Worm (Caenorhabditis elegans): ENCODE measurements around the gene srx-74.

Gene srx-74

DNA sequence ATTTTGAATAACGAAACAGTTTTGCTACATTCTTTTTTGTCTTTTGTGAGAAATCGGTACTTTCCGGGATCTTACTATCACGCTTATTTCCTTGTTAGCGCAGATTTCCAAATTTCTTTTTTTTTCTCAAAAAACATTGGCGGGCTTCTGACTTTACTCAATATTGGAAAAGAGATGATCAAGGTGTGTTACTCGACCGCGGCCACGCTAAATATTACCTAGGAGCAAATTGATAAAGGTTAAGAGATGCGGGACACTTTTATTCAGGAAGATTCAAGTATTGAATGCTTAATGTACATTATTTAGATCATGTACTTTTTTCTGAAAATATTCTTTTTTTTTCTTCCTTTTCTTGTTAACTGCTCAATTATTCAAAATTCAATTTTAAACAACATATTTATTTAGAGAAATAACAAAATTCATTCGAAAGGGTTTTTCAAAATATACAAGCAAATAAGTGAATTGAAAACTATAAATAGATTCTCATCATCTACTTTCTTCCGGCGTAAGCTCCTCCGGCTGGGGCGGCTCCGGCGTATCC lies 15.0 kb downstream of the srx-74 start:
- TF ChIP-seq nhr-237 (tag; optimal IDR thresholded peaks at IDR 0.05) (peak; percentile 55), unc-120 (tag; optimal IDR thresholded peaks at IDR 0.05; ENCODE audit: poor library complexity, severe bottlenecking) (no peak)

DNA sequence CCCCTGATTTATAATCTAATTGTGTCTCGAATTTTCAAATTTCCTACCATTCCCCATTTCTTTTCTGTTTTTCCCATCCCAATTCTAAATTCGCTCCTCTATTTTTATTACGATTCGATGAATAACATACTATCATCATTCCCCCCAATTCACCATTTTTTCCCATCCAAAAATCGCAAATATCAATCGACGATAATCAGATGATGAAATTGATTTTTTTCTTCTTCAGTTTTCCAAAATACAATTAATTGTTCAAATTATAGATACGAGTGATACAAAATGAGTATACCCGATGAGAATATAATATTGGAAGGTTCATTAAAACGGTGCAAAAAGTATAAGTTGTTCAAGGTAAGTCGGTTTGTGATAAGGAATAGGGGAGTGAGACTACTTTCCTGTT lies 19.6 kb downstream of the srx-74 start, which contains the start of gene soc-1:
Gene soc-1 (plus strand): TSS at position 262 of the 400 bp plus-strand sequence.
- TF ChIP-seq lin-13 (tag; optimal IDR thresholded peaks at IDR 0.05) (no peak), cnd-1 (tag; optimal IDR thresholded peaks at IDR 0.05) (no peak), ceh-43 (GFP tag; optimal IDR thresholded peaks at IDR 0.05) (no peak), snpc-4 (tag; optimal IDR thresholded peaks at IDR 0.05) (no peak), elt-1 (tag; optimal IDR thresholded peaks at IDR 0.05; ENCODE audit: borderline replicate concordance, insufficient read depth) (no peak), nhr-237 (tag; optimal IDR thresholded peaks at IDR 0.05) (no peak)

DNA sequence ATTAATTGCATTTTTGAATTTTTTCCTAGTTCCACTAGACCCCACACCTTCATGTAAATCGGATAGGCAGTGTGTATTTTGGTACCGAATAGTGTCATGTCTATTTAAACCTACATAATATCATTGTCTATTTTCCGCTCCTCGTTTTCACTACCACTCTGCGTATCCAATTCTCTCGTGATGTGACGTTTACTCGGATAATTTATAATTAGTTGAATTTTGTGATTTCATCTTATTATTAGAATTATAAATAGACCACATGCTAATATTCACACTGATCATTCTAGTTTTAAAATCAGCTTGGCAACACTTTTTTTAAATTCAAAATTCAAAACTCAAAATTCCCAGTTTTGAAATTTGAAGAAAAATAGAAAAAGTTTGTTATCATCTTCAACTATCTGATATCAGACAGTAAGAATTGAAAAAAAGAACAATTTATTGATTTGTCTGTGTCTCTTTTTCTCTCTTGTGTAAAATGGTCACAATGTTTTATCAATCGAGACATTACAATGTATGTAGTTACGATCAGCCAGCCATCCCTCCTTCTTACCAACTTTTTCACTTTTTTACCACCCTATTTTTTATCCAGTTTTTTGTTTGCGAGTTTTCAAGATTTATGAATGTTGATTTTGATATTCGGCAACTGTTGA lies 21.7 kb downstream of the srx-74 start:
- TF ChIP-seq zip-8 (tag; optimal IDR thresholded peaks at IDR 0.05) = no peak
- no peak for TF ChIP-seq unc-62 (GFP tag; optimal IDR thresholded peaks at IDR 0.05)
- no peak for TF ChIP-seq nhr-28 (tag; optimal IDR thresholded peaks at IDR 0.05)
- no peak for TF ChIP-seq M03D4.4 (tag; optimal IDR thresholded peaks at IDR 0.05)
- TF ChIP-seq sptf-1 (tag; optimal IDR thresholded peaks at IDR 0.05) = no peak
- no peak for TF ChIP-seq elt-1 (tag; optimal IDR thresholded peaks at IDR 0.05; ENCODE audit: borderline replicate concordance, insufficient read depth)
- no peak for TF ChIP-seq mls-2 (tag; optimal IDR thresholded peaks at IDR 0.05)
- no peak for TF ChIP-seq nhr-2 (tag; optimal IDR thresholded peaks at IDR 0.05)
- TF ChIP-seq cnd-1 (tag; optimal IDR thresholded peaks at IDR 0.05) = no peak
- no peak for TF ChIP-seq ceh-43 (GFP tag; optimal IDR thresholded peaks at IDR 0.05)
- TF ChIP-seq ceh-39 (tag; optimal IDR thresholded peaks at IDR 0.05) = no peak
- TF ChIP-seq ztf-11 (tag; optimal IDR thresholded peaks at IDR 0.05) = no peak

DNA sequence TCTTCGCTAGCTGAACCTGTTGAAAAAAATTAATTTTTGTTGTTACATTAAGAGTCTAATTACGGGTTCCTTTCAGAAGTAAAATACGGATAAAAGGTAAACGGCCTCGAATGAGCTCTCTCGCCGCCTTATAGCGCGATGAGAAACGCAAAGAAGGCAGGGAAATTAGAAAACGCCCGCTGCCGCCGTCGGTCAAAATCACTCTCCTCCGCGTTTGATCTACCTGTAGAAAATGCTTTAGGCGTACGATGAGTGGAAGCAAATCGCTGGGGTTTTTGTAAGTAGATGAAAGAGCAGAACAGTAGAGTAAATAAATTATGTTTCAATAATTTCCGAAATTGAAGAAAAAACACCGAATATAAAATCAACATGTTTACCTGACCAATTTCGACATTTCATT lies 25.1 kb downstream of the srx-74 start:
- TF ChIP-seq unc-39 (tag; optimal IDR thresholded peaks at IDR 0.05) (no peak), zip-8 (tag; optimal IDR thresholded peaks at IDR 0.05) (no peak), nhr-76 (tag; optimal IDR thresholded peaks at IDR 0.05) (no peak), elt-1 (tag; optimal IDR thresholded peaks at IDR 0.05; ENCODE audit: borderline replicate concordance, insufficient read depth) (no peak), M03D4.4 (tag; optimal IDR thresholded peaks at IDR 0.05) (no peak), ces-1 (GFP tag; optimal IDR thresholded peaks at IDR 0.05) (no peak), nhr-237 (tag; optimal IDR thresholded peaks at IDR 0.05) (no peak), mep-1 (tag; optimal IDR thresholded peaks at IDR 0.05) (no peak), lsy-2 (tag; optimal IDR thresholded peaks at IDR 0.05) (no peak), unc-120 (tag; optimal IDR thresholded peaks at IDR 0.05; ENCODE audit: poor library complexity, severe bottlenecking) (no peak)

DNA sequence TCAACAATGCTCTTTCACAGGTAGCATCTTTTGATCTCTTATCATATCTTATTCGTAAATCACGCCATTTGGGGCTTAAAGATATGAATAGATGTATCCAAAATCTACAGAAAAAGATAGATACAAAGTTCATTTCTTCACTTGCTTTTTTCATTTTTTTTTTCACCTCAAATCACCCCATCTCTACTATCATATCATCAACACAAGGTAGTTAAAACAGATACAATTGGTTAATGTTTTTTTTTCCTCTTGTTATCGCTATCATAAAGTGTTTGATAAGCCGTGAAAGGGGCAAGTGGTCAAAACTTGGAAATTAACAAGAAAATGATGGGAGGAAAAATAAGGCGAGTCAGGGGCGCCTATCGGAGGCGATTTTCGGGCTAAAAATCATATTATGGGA lies 32.0 kb downstream of the srx-74 start:
- TF ChIP-seq mls-2 (tag; optimal IDR thresholded peaks at IDR 0.05) = no peak
- no peak for TF ChIP-seq lin-32 (GFP tag; optimal IDR thresholded peaks at IDR 0.05)
- no peak for TF ChIP-seq unc-39 (tag; optimal IDR thresholded peaks at IDR 0.05)
- TF ChIP-seq tbx-8 (GFP tag; optimal IDR thresholded peaks at IDR 0.05) = no peak
- no peak for TF ChIP-seq ces-1 (GFP tag; optimal IDR thresholded peaks at IDR 0.05)
- no peak for TF ChIP-seq snpc-4 (tag; optimal IDR thresholded peaks at IDR 0.05)
- TF ChIP-seq nhr-76 (tag; optimal IDR thresholded peaks at IDR 0.05) = no peak
- no peak for TF ChIP-seq sptf-1 (tag; optimal IDR thresholded peaks at IDR 0.05)
- TF ChIP-seq zip-8 (tag; optimal IDR thresholded peaks at IDR 0.05) = no peak
- TF ChIP-seq ham-2 (GFP tag; optimal IDR thresholded peaks at IDR 0.05) = no peak
- TF ChIP-seq ztf-11 (tag; optimal IDR thresholded peaks at IDR 0.05) = no peak
- no peak for TF ChIP-seq hlh-1 (tag; optimal IDR thresholded peaks at IDR 0.05)
- TF ChIP-seq M03D4.4 (tag; optimal IDR thresholded peaks at IDR 0.05) = no peak
- TF ChIP-seq mep-1 (tag; optimal IDR thresholded peaks at IDR 0.05) = no peak
- TF ChIP-seq ceh-43 (GFP tag; optimal IDR thresholded peaks at IDR 0.05) = no peak

DNA sequence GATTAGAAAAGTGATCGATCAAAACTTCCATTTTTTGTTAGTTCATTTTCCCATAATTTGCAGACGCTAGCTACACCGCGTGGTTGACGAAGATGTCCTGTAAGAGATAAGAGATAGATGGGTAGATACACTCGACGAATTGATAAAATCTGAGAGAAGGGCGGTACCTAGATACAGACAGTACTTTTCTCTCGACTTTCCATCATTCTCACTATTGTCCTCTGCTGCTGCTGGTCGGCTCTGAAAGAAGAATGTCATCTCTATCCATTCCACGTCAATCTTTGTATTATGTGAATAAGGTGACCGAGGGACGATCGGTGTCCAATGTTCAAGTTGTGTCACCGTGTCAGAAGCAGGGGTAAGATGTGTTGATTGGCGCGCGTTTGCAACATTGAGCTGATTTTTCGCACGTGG lies 33.8 kb downstream of the srx-74 start, which contains the start of gene pmt-2:
Gene pmt-2 (plus strand): TSS at position 64 of the 414 bp plus-strand sequence.
- peak; percentile 98 for TF ChIP-seq elt-1 (tag; optimal IDR thresholded peaks at IDR 0.05; ENCODE audit: borderline replicate concordance, insufficient read depth)
- TF ChIP-seq ham-2 (GFP tag; optimal IDR thresholded peaks at IDR 0.05) = peak; percentile 55
- no peak for TF ChIP-seq mls-2 (tag; optimal IDR thresholded peaks at IDR 0.05)

DNA sequence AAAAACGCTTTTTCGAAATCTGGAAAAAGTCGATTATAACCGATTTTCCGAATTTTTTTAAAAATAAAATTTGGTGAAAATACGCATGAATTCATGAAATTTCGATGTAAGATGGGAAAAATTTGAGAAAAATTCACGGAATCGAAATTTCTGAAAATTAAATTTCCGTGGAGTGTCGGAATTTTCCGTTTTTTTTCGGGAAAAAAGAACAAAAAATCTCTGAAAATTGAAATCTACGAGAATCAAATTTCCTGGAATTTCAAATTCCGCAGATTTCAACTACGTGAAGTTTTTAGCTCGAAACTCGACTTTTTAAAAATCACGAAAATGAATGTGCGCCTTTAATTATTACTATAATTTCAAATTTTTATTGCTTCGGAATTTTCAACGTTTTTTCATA lies 36.0 kb downstream of the srx-74 start:
- TF ChIP-seq ceh-39 (tag; optimal IDR thresholded peaks at IDR 0.05) (no peak), sptf-1 (tag; optimal IDR thresholded peaks at IDR 0.05) (no peak), mls-2 (tag; optimal IDR thresholded peaks at IDR 0.05) (no peak), blmp-1 (tag; optimal IDR thresholded peaks at IDR 0.05) (no peak)

Measured in whole organism, mixed stage, embryonic.